Worm (Caenorhabditis elegans): ENCODE results near the gene F58A6.9.

DNA sequence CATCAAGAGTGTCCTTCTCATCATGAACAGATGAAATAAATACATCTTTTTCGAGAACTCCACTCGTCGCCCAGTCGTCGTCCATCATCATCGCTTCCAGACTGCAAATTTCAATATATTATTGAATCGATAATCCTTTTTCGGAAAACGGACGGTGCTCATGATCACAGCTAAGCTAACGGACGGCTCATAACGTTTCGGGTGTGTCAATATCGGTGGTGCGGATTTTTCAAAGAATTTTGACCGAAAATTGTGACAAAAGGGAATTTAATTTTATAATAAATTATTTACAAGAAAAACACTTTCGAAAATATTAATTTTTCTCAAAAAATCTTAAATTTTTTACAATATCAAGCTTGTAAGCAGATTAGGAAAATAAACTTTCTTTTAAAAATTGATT is 28.8 kb upstream of the F58A6.9 start, which contains the start of gene crh-2:
- TF ChIP-seq unc-130 (tag; optimal IDR thresholded peaks at IDR 0.05), result no peak
- TF ChIP-seq skn-1 (tag; optimal IDR thresholded peaks at IDR 0.05), result no peak
- TF ChIP-seq lin-15B (tag; optimal IDR thresholded peaks at IDR 0.05), result no peak
- TF ChIP-seq unc-62 (GFP tag; optimal IDR thresholded peaks at IDR 0.05), result no peak
- no peak for TF ChIP-seq lin-13 (GFP tag; optimal IDR thresholded peaks at IDR 0.05)
- no peak for TF ChIP-seq elt-3 (tag; optimal IDR thresholded peaks at IDR 0.05)
- no peak for TF ChIP-seq nhr-28 (tag; optimal IDR thresholded peaks at IDR 0.05)
- TF ChIP-seq ces-1 (GFP tag; optimal IDR thresholded peaks at IDR 0.05), result no peak
- TF ChIP-seq ama-1 (optimal IDR thresholded peaks at IDR 0.05), result no peak
- TF ChIP-seq blmp-1 (tag; optimal IDR thresholded peaks at IDR 0.05), result no peak
- no peak for TF ChIP-seq aly-2 (tag; optimal IDR thresholded peaks at IDR 0.05)

Data from whole organism, L1 larva.